Worm (Caenorhabditis elegans): ENCODE data around the gene znf-706.

DNA sequence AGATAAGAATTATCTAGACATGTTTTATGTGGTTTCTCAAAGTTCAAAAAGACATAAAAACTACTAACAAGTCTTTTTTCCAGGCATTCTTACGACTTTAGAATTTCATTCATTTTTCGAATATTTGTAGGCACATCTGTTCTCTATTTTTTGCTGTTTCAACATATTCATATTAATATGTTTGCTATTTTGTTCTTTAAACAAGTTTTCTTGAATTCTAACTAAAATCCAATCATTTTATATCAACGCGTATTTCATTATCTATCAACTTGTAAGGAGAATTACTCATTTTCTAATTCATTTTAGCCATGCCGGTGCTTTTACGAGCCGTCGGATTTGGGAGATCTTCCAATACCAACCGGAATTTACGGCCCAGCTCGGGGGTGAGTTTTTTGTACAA lies 14.0 kb downstream of the znf-706 start, which contains the start of gene twk-8:
- TF ChIP-seq fos-1 (tag; optimal IDR thresholded peaks at IDR 0.05) (no peak), snpc-4 (tag; optimal IDR thresholded peaks at IDR 0.05) (no peak), egl-5 (tag; optimal IDR thresholded peaks at IDR 0.05) (no peak), nhr-12 (tag; optimal IDR thresholded peaks at IDR 0.05) (no peak), lin-39 (tag; optimal IDR thresholded peaks at IDR 0.05) (no peak)
